Fruit fly (Drosophila melanogaster): ENCODE data around the gene Edc3.

Gene Edc3

dm6 chr3L:17485280-17485792 is 44.3 kb downstream of the Edc3 start (continued):
- TF ChIP-seq CG7963 (GFP tag; IDR thresholded peaks at IDR 0.05; ENCODE audit: partially characterized antibody) (no peak), Ada2b (GFP tag; IDR thresholded peaks at IDR 0.05) (no peak), CG4730 (GFP tag; IDR thresholded peaks at IDR 0.05) (no peak), luna (GFP tag; optimal IDR thresholded peaks at IDR 0.05) (no peak), CG33213 (GFP tag; optimal IDR thresholded peaks at IDR 0.05) (peak; percentile 68), Sin3A (optimal IDR thresholded peaks at IDR 0.05) (no peak), CG6654 (GFP tag; optimal IDR thresholded peaks at IDR 0.05) (peak; percentile 59), zen (tag; optimal IDR thresholded peaks at IDR 0.05) (peak; percentile 36), kni (GFP tag; optimal IDR thresholded peaks at IDR 0.05) (peak; percentile 95), CG11398 (GFP tag; optimal IDR thresholded peaks at IDR 0.05) (peak; percentile 64), nau (GFP tag; optimal IDR thresholded peaks at IDR 0.05) (peak; percentile 90), salm (tag; optimal IDR thresholded peaks at IDR 0.05) (peak; percentile 90), CG14014 (GFP tag; IDR thresholded peaks at IDR 0.05) (no peak), CG10366 (GFP tag; IDR thresholded peaks at IDR 0.05) (peak; percentile 22; the same call in 1 of the 2 replicates), pros (GFP tag; optimal IDR thresholded peaks at IDR 0.05) (peak; percentile 12), rib (GFP tag; IDR thresholded peaks at IDR 0.05) (no peak), CG3838 (GFP tag; optimal IDR thresholded peaks at IDR 0.05) (peak; percentile 67), CG31224 (GFP tag; IDR thresholded peaks at IDR 0.05) (no peak), Gsc (GFP tag; IDR thresholded peaks at IDR 0.05) (no peak), sisA (GFP tag; IDR thresholded peaks at IDR 0.05) (no peak; the same call in 1 of the 2 replicates), CG17359 (tag; optimal IDR thresholded peaks at IDR 0.05) (peak; percentile 86), mld (GFP tag; IDR thresholded peaks at IDR 0.05; ENCODE audit: partially characterized antibody) (no peak), repo (GFP tag; optimal IDR thresholded peaks at IDR 0.05) (peak; percentile 69), amos (GFP tag; IDR thresholded peaks at IDR 0.05; ENCODE audit: partially characterized antibody) (no peak), pum (GFP tag; optimal IDR thresholded peaks at IDR 0.05) (peak; percentile 42), ro (GFP tag; IDR thresholded peaks at IDR 0.05) (no peak), Side (GFP tag; optimal IDR thresholded peaks at IDR 0.05) (peak; percentile 72), CG1602 (GFP tag; optimal IDR thresholded peaks at IDR 0.05) (peak; percentile 43), bcd (GFP tag; optimal IDR thresholded peaks at IDR 0.05) (peak; percentile 71), lov (optimal IDR thresholded peaks at IDR 0.05) (no peak), lov (GFP tag; IDR thresholded peaks at IDR 0.05) (peak; percentile 89; the same call in 2 of the 3 replicates), trem (tag; optimal IDR thresholded peaks at IDR 0.05) (peak; percentile 66), CG11093 (GFP tag; IDR thresholded peaks at IDR 0.05) (0 out of 3 replicates have a peak, but pooled peaks have one; percentile 30), CG2678 (tag; optimal IDR thresholded peaks at IDR 0.05) (peak; percentile 81), psq (GFP tag; optimal IDR thresholded peaks at IDR 0.05) (peak; percentile 12), ttk (GFP tag; IDR thresholded peaks at IDR 0.05) (no peak), CG17612 (GFP tag; IDR thresholded peaks at IDR 0.05) (no peak), ase (GFP tag; IDR thresholded peaks at IDR 0.05) (no peak), row (GFP tag; IDR thresholded peaks at IDR 0.05) (peak; percentile 54; the same call in 2 of the 3 replicates), CG34376 (GFP tag; optimal IDR thresholded peaks at IDR 0.05) (no peak), Doc3 (GFP tag; IDR thresholded peaks at IDR 0.05; ENCODE audit: partially characterized antibody) (no peak), odd (GFP tag; optimal IDR thresholded peaks at IDR 0.05) (peak; percentile 88), CG14667 (GFP tag; IDR thresholded peaks at IDR 0.05) (peak; percentile 31; the same call in 1 of the 2 replicates), danr (GFP tag; IDR thresholded peaks at IDR 0.05) (no peak), Hr78 (GFP tag; optimal IDR thresholded peaks at IDR 0.05) (peak in 1 of 2 experiments; percentile 85), bab2 (GFP tag; optimal IDR thresholded peaks at IDR 0.05) (peak; percentile 66), sna (GFP tag; IDR thresholded peaks at IDR 0.05; ENCODE audit: partially characterized antibody) (no peak), da (GFP tag; optimal IDR thresholded peaks at IDR 0.05) (peak; percentile 40), otp (GFP tag; IDR thresholded peaks at IDR 0.05) (peak; percentile 76; the same call in 2 of the 3 replicates), GATAe (GFP tag; conservative IDR thresholded peaks at IDR 0.05) (no peak), CG5180 (GFP tag; optimal IDR thresholded peaks at IDR 0.05) (peak; percentile 80)
